Fruit fly (Drosophila melanogaster) whole organism, embryonic: ENCODE data around the gene CG7724.

ENCODE experiments used
- ATbp ChIP-seq: fragments of 200-800 bp; sonication (Bioruptor generic); optimal IDR thresholded peaks from 2 replicates; lab custom pipeline; 2017; ENCODE audit warnings: missing biosample characterization, mild to moderate bottlenecking, missing genetic modification characterization, missing genetic modification reagents
- CG11504 ChIP-seq: fragments of 200-800 bp; sonication (Bioruptor generic); optimal IDR thresholded peaks from 3 replicates; lab custom pipeline; 2019; ENCODE audit warnings: missing biosample characterization, mild to moderate bottlenecking, missing genetic modification characterization, moderate library complexity
- CG13894 ChIP-seq: fragments of 200-800 bp; sonication (Bioruptor generic); optimal IDR thresholded peaks from 3 replicates; lab custom pipeline; 2018; ENCODE audit warnings: missing biosample characterization, mild to moderate bottlenecking, missing genetic modification characterization, moderate library complexity
- CG17186 ChIP-seq: fragments of 200-800 bp; sonication (Bioruptor generic); optimal IDR thresholded peaks from 3 replicates; lab custom pipeline; 2017; ENCODE audit warnings: missing biosample characterization, missing genetic modification reagents, missing genetic modification characterization
- CG17829 ChIP-seq: fragments of 200-800 bp; optimal IDR thresholded peaks from 2 replicates; lab custom pipeline; 2019; ENCODE audit warnings: missing biosample characterization, mild to moderate bottlenecking, missing genetic modification characterization, moderate library complexity
- CG18476 ChIP-seq: fragments of 200-800 bp; sonication (Bioruptor generic); optimal IDR thresholded peaks from 2 replicates; lab custom pipeline; 2016; ENCODE audit warnings: missing biosample characterization, mild to moderate bottlenecking, missing genetic modification characterization
- CG2199 ChIP-seq: fragments of 200-800 bp; sonication (Bioruptor generic); IDR thresholded peaks from 3 replicates; pipeline ENCODE4 v1.3.6; 2022; ENCODE audit warnings: missing biosample characterization, missing genetic modification characterization
- CG2678 ChIP-seq: fragments of 200-800 bp; sonication (Bioruptor generic); optimal IDR thresholded peaks from 3 replicates; lab custom pipeline; 2019; ENCODE audit warnings: missing biosample characterization, mild to moderate bottlenecking, missing genetic modification characterization, moderate library complexity
- CG31388 ChIP-seq: fragments of 200-800 bp; sonication (Bioruptor generic); optimal IDR thresholded peaks from 2 replicates; lab custom pipeline; 2016; ENCODE audit warnings: missing biosample characterization, missing genetic modification characterization
- CG34422 ChIP-seq: fragments of 200-800 bp; sonication (Bioruptor generic); IDR thresholded peaks from 3 replicates; pipeline ENCODE4 v1.3.6; 2022; ENCODE audit warnings: missing biosample characterization, missing genetic modification characterization
- CG4820 ChIP-seq: fragments of 200-800 bp; sonication (Bioruptor generic); optimal IDR thresholded peaks from 3 replicates; lab custom pipeline; 2016; ENCODE audit warnings: missing biosample characterization, missing genetic modification characterization
- CG6791 ChIP-seq: fragments of 200-800 bp; sonication (Bioruptor generic); IDR thresholded peaks from 3 replicates; pipeline ENCODE4 v1.3.6; 2022; ENCODE audit warnings: missing biosample characterization, missing genetic modification characterization; ENCODE audit not compliant: partially characterized antibody
- CG8290 ChIP-seq, 3 experiments: fragments of 200-800 bp; sonication (Bioruptor generic); optimal IDR thresholded peaks; 2 replicates each; lab custom pipeline; 2016 to 2019; ENCODE audit warnings: missing biosample characterization in 3 of 3, missing genetic modification characterization in 3 of 3, mild to moderate bottlenecking in 2 of 3, moderate library complexity in 1 of 3
- CG8478 ChIP-seq: fragments of >200 bp; optimal IDR thresholded peaks from 2 replicates; lab custom pipeline; 2018
- CG9609 ChIP-seq: fragments of 200-800 bp; sonication (Bioruptor generic); optimal IDR thresholded peaks from 3 replicates; lab custom pipeline; 2016; ENCODE audit warnings: missing biosample characterization, missing genetic modification characterization
- CG9727 ChIP-seq: fragments of 200-800 bp; sonication (Bioruptor generic); optimal IDR thresholded peaks from 3 replicates; lab custom pipeline; 2017; ENCODE audit warnings: missing biosample characterization, mild to moderate bottlenecking, missing genetic modification characterization
- D ChIP-seq, 2 experiments: fragments of 200-800 bp in 1 of 2; fragments of >200 bp in 1 of 2; sonication (Bioruptor generic) in 1 of 2; optimal IDR thresholded peaks; 2 replicates in 1 of 2; 3 replicates in 1 of 2; lab custom pipeline; 2017; ENCODE audit warnings: mild to moderate bottlenecking in 1 of 2, missing biosample characterization in 1 of 2, missing genetic modification characterization in 1 of 2, missing genetic modification reagents in 1 of 2
- D19A ChIP-seq: fragments of 200-800 bp; optimal IDR thresholded peaks from 3 replicates; lab custom pipeline; 2019; ENCODE audit warnings: missing biosample characterization, mild to moderate bottlenecking, missing genetic modification characterization, moderate library complexity
- Dad ChIP-seq: fragments of 200-800 bp; sonication (Bioruptor generic); optimal IDR thresholded peaks from 3 replicates; lab custom pipeline; 2016; ENCODE audit warnings: missing biosample characterization, missing genetic modification characterization
- Dip2 ChIP-seq: fragments of 200-800 bp; sonication (Bioruptor generic); IDR thresholded peaks from 2 replicates; pipeline ENCODE4 v1.3.6; 2022; ENCODE audit warnings: missing biosample characterization, missing genetic modification characterization
- Dip3 ChIP-seq: fragments of 200-800 bp; sonication (Bioruptor generic); optimal IDR thresholded peaks from 3 replicates; lab custom pipeline; 2016; ENCODE audit warnings: missing biosample characterization, missing genetic modification characterization
- Dref ChIP-seq: fragments of 200-800 bp; sonication (Bioruptor generic); IDR thresholded peaks from 2 replicates; pipeline ENCODE4 v1.3.6; 2022; ENCODE audit warnings: missing biosample characterization, missing genetic modification characterization
- Ets65A ChIP-seq: fragments of 200-800 bp; sonication (Bioruptor generic); peaks from one replicate; lab custom pipeline; 2016; ENCODE audit warnings: missing biosample characterization, missing genetic modification characterization
- Fer3 ChIP-seq: fragments of 200-800 bp; sonication (Bioruptor generic); optimal IDR thresholded peaks from 2 replicates; lab custom pipeline; 2018; ENCODE audit warnings: missing biosample characterization, mild to moderate bottlenecking, missing genetic modification characterization, moderate library complexity
- Lhr ChIP-seq: fragments of 200-800 bp; sonication (Bioruptor generic); optimal IDR thresholded peaks from 3 replicates; lab custom pipeline; 2017; ENCODE audit warnings: mild to moderate bottlenecking, missing biosample characterization, missing genetic modification reagents, missing genetic modification characterization
- NC2α ChIP-seq: fragments of 200-800 bp; sonication (Bioruptor generic); optimal IDR thresholded peaks from 2 replicates; lab custom pipeline; 2016; ENCODE audit warnings: missing biosample characterization, missing genetic modification characterization
- NK7.1 ChIP-seq: fragments of 200-800 bp; sonication (Bioruptor generic); optimal IDR thresholded peaks from 3 replicates; lab custom pipeline; 2016; ENCODE audit warnings: missing biosample characterization, missing genetic modification characterization
- Ravus ChIP-seq: fragments of 200-800 bp; sonication (Bioruptor generic); IDR thresholded peaks from 2 replicates; pipeline ENCODE4 v1.3.6; 2022; ENCODE audit warnings: missing biosample characterization, missing genetic modification characterization
- Taf1 ChIP-seq: fragments of 200-800 bp; sonication (Bioruptor generic); IDR thresholded peaks from 2 replicates; pipeline ENCODE4 v1.3.6; 2022; ENCODE audit warnings: missing biosample characterization, missing genetic modification characterization
- cas ChIP-seq: fragments of 200-800 bp; sonication (Bioruptor generic); IDR thresholded peaks from 2 replicates; pipeline ENCODE4 v1.3.6; 2022; ENCODE audit warnings: missing biosample characterization, missing genetic modification characterization
- chinmo ChIP-seq: fragments of 200-800 bp; sonication (Bioruptor generic); IDR thresholded peaks from 4 replicates; pipeline ENCODE4 v1.3.6; 2022; ENCODE audit warnings: missing biosample characterization, missing genetic modification characterization; ENCODE audit not compliant: partially characterized antibody
- croc ChIP-seq: fragments of 200-800 bp; sonication (Bioruptor generic); conservative IDR thresholded peaks from 3 replicates; pipeline ENCODE4 v1.3.6; 2022; ENCODE audit warnings: missing biosample characterization, missing genetic modification characterization
- crp ChIP-seq, 2 experiments: fragments of 200-800 bp; sonication (Bioruptor generic); optimal IDR thresholded peaks; 2 replicates in 1 of 2; 3 replicates in 1 of 2; lab custom pipeline; 2017; ENCODE audit warnings: missing biosample characterization in 2 of 2, missing genetic modification characterization in 2 of 2, mild to moderate bottlenecking in 1 of 2, moderate library complexity in 1 of 2
- cwo ChIP-seq: fragments of 200-800 bp; sonication (Bioruptor generic); optimal IDR thresholded peaks from 3 replicates; lab custom pipeline; 2017; ENCODE audit warnings: missing biosample characterization, missing genetic modification characterization, mild to moderate bottlenecking, moderate library complexity, missing genetic modification reagents
- dati ChIP-seq: fragments of 200-800 bp; sonication (Bioruptor generic); IDR thresholded peaks from 2 replicates; pipeline ENCODE4 v1.3.6; 2022; ENCODE audit warnings: missing biosample characterization, missing genetic modification characterization
- dpn ChIP-seq, 2 experiments: fragments of 200-800 bp; sonication (Bioruptor generic); optimal IDR thresholded peaks; 3 replicates each; lab custom pipeline; 2016; ENCODE audit warnings: missing biosample characterization in 2 of 2, missing genetic modification characterization in 2 of 2
- exex ChIP-seq: fragments of 200-800 bp; sonication (Bioruptor generic); optimal IDR thresholded peaks from 4 replicates; lab custom pipeline; 2018; ENCODE audit warnings: missing biosample characterization, mild to moderate bottlenecking, missing genetic modification characterization, moderate library complexity
- gfzf ChIP-seq: fragments of 200-800 bp; sonication (Bioruptor generic); optimal IDR thresholded peaks from 2 replicates; lab custom pipeline; 2016; ENCODE audit warnings: missing biosample characterization, mild to moderate bottlenecking, missing genetic modification characterization, moderate library complexity
- nom ChIP-seq: fragments of 200-800 bp; sonication (Bioruptor generic); optimal IDR thresholded peaks from 2 replicates; lab custom pipeline; 2017; ENCODE audit warnings: missing biosample characterization, missing genetic modification characterization, mild to moderate bottlenecking, moderate library complexity, missing genetic modification reagents
- onecut ChIP-seq: fragments of 200-800 bp; sonication (Bioruptor generic); IDR thresholded peaks from 2 replicates; pipeline ENCODE4 v1.3.6; 2022; ENCODE audit warnings: missing biosample characterization, missing genetic modification characterization
- phol ChIP-seq: fragments of 200-800 bp; sonication (Bioruptor generic); optimal IDR thresholded peaks from 3 replicates; lab custom pipeline; 2018; ENCODE audit warnings: missing biosample characterization, mild to moderate bottlenecking, missing genetic modification characterization, moderate library complexity
- ranshi ChIP-seq: fragments of 200-800 bp; sonication (Bioruptor generic); IDR thresholded peaks from 2 replicates; pipeline ENCODE4 v1.3.6; 2022; ENCODE audit warnings: missing biosample characterization, missing genetic modification characterization
- sisA ChIP-seq: fragments of 200-800 bp; sonication (Bioruptor generic); IDR thresholded peaks from 2 replicates; pipeline ENCODE4 v1.3.6; 2022; ENCODE audit warnings: missing biosample characterization, missing genetic modification characterization
- stwl ChIP-seq: fragments of 200-800 bp; sonication (Bioruptor generic); optimal IDR thresholded peaks from 3 replicates; lab custom pipeline; 2018; ENCODE audit warnings: missing biosample characterization, mild to moderate bottlenecking, missing genetic modification characterization, moderate library complexity
- tll ChIP-seq, 2 experiments: fragments of 200-800 bp in 1 of 2; fragments of >200 bp in 1 of 2; sonication (Bioruptor generic) in 1 of 2; optimal IDR thresholded peaks; 2 replicates each; lab custom pipeline; 2017 to 2019; ENCODE audit warnings: missing biosample characterization in 2 of 2, missing genetic modification characterization in 2 of 2, mild to moderate bottlenecking in 1 of 2, moderate library complexity in 1 of 2
- twi ChIP-seq: fragments of 200-800 bp; optimal IDR thresholded peaks from 2 replicates; lab custom pipeline; 2019; ENCODE audit warnings: missing biosample characterization, mild to moderate bottlenecking, missing genetic modification characterization, moderate library complexity
- z ChIP-seq: fragments of 200-800 bp; sonication (Bioruptor generic); IDR thresholded peaks from 3 replicates; pipeline ENCODE4 v1.3.6; 2022; ENCODE audit warnings: missing biosample characterization, missing genetic modification characterization

CG7724 gene

dm6 chr3L:17012017-17012719 lies 43.2 kb upstream of the CG7724 start, which contains the start of gene CG3764 (continued):
- TF ChIP-seq CG17186 (GFP tag; lab: Kevin White, UChicago) = peak; percentile 91
- peak; percentile 11 for TF ChIP-seq D (optimal IDR thresholded peaks at IDR 0.05; lab: Kevin White, UChicago)
- TF ChIP-seq D (GFP tag; optimal IDR thresholded peaks at IDR 0.05; lab: Kevin White, UChicago) = peak; percentile 73
- TF ChIP-seq Ravus (GFP tag; lab: Robert Waterston, UW) = no peak
- TF ChIP-seq crp (GFP tag; optimal IDR thresholded peaks at IDR 0.05; lab: Kevin White, UChicago) = peak in 1 of 2 experiments; percentile 61
- TF ChIP-seq chinmo = peak; percentile 99
- no peak for TF ChIP-seq CG2199 (GFP tag; lab: Robert Waterston, UW)
- peak; percentile 30 for TF ChIP-seq cwo (GFP tag; lab: Kevin White, UChicago)
- peak; percentile 83 for TF ChIP-seq CG34422 (GFP tag; lab: Robert Waterston, UW)
- TF ChIP-seq CG6791 (GFP tag; lab: Robert Waterston, UW) = peak; percentile 47; the same call in 1 of the 3 replicates
- TF ChIP-seq CG4820 = peak; percentile 38
- TF ChIP-seq cas (GFP tag; lab: Robert Waterston, UW) = no peak
- peak; percentile 75 for TF ChIP-seq Dad
- TF ChIP-seq Dip3 = peak; percentile 62
- TF ChIP-seq dpn (GFP tag; optimal IDR thresholded peaks at IDR 0.05; lab: Kevin White, UChicago) = peak; percentile 60 to 77
- TF ChIP-seq onecut = peak; percentile 72
- TF ChIP-seq CG11504 (tag; lab: Kevin White, UChicago) = peak; percentile 72
- no peak for TF ChIP-seq CG8478 (lab: Kevin White, UChicago)
- TF ChIP-seq exex (tag; lab: Kevin White, UChicago) = peak; percentile 62
- TF ChIP-seq sisA (GFP tag; lab: Robert Waterston, UW) = peak; percentile 34; the same call in 1 of the 2 replicates
- peak; percentile 27 for TF ChIP-seq CG31388 (GFP tag; lab: Kevin White, UChicago)
- TF ChIP-seq Taf1 (GFP tag; lab: Robert Waterston, UW) = no peak
- TF ChIP-seq gfzf = peak; percentile 72
- TF ChIP-seq CG2678 (tag; lab: Kevin White, UChicago) = peak; percentile 79
- TF ChIP-seq z (GFP tag; lab: Robert Waterston, UW) = peak; percentile 45; the same call in 1 of the 3 replicates
- peak; percentile 63 for TF ChIP-seq CG9609 (GFP tag; lab: Kevin White, UChicago)
- peak; percentile 88 for TF ChIP-seq stwl (tag; lab: Kevin White, UChicago)
- peak; percentile 91 for TF ChIP-seq Lhr (GFP tag; lab: Kevin White, UChicago)
- peak; percentile 78 for TF ChIP-seq nom (GFP tag; lab: Kevin White, UChicago)
- TF ChIP-seq Dip2 = no peak
- peak; percentile 92 for TF ChIP-seq Ets65A
- TF ChIP-seq CG9727 (GFP tag; lab: Kevin White, UChicago) = peak; percentile 84
- peak; percentile 76 for TF ChIP-seq CG13894 (tag; lab: Kevin White, UChicago)
- TF ChIP-seq ranshi = peak; percentile 44; the same call in 1 of the 2 replicates
- TF ChIP-seq ATbp (GFP tag; lab: Kevin White, UChicago) = peak; percentile 91
- peak; percentile 68 for TF ChIP-seq phol (tag; lab: Kevin White, UChicago)
- TF ChIP-seq NC2α (GFP tag; lab: Kevin White, UChicago) = peak; percentile 53
- peak in 1 of 2 experiments; percentile 92 for TF ChIP-seq tll (GFP tag; optimal IDR thresholded peaks at IDR 0.05; lab: Kevin White, UChicago)
- TF ChIP-seq dati (GFP tag; lab: Robert Waterston, UW) = no peak
- peak; percentile 77 for TF ChIP-seq NK7.1
- peak; percentile 69 for TF ChIP-seq Fer3 (tag; lab: Kevin White, UChicago)
- TF ChIP-seq CG8290 (GFP tag; optimal IDR thresholded peaks at IDR 0.05; lab: Kevin White, UChicago) = peak; percentile 54
- peak; percentile 83 to 94 for TF ChIP-seq CG8290 (tag; optimal IDR thresholded peaks at IDR 0.05; lab: Kevin White, UChicago)
- peak; percentile 45 for TF ChIP-seq Dref (GFP tag; lab: Robert Waterston, UW)
- peak; percentile 49 for TF ChIP-seq twi (tag; lab: Kevin White, UChicago)
- TF ChIP-seq CG18476 (GFP tag; lab: Kevin White, UChicago) = peak; percentile 37
- TF ChIP-seq croc (GFP tag; lab: Robert Waterston, UW) = no peak; the same call in 2 of the 3 replicates
- TF ChIP-seq CG17829 = peak; percentile 76
- TF ChIP-seq D19A (tag; lab: Kevin White, UChicago) = peak; percentile 47
